Worm (Caenorhabditis elegans): ENCODE data around the gene F45E1.4.

DNA sequence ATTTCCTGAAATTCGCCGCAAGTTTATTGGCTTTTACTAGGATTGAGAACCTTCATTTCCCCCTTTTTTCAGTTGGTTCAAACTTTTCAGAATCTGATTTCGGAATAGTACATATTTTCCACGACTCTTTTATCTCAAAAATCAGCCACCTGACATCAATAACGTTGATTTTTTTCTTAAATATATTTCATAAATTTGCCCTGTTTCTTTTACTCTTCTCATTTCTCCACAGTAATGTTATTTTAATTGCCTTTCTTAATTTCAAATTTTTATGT lies 32.8 kb upstream of the F45E1.4 start:
- no peak for TF ChIP-seq pqm-1 (tag; optimal IDR thresholded peaks at IDR 0.05)
- no peak for TF ChIP-seq zfp-3 (GFP tag; conservative IDR thresholded peaks at IDR 0.05)
- TF ChIP-seq mep-1 (tag; optimal IDR thresholded peaks at IDR 0.05), result no peak
- no peak for TF ChIP-seq lin-15B (tag; optimal IDR thresholded peaks at IDR 0.05)
- no peak for TF ChIP-seq snpc-1.2 (GFP tag; IDR thresholded peaks at IDR 0.05)
- no peak for TF ChIP-seq ZK546.5 (tag; optimal IDR thresholded peaks at IDR 0.05)
- no peak for TF ChIP-seq fos-1 (tag; optimal IDR thresholded peaks at IDR 0.05)
- no peak for TF ChIP-seq unc-130 (GFP tag; optimal IDR thresholded peaks at IDR 0.05)
- no peak for TF ChIP-seq Y5F2A.4 (GFP tag; optimal IDR thresholded peaks at IDR 0.05)
- no peak for TF ChIP-seq pha-4 (GFP tag; IDR thresholded peaks at IDR 0.05)
- TF ChIP-seq pha-4 (tag; optimal IDR thresholded peaks at IDR 0.05), result no peak
